Fruit fly (Drosophila melanogaster) whole organism, adult: ENCODE measurements around the gene CG1231.

Experiments used
- CG14711 ChIP-seq: fragments of 200-800 bp; sonication (Bioruptor generic); optimal IDR thresholded peaks from 2 replicates; lab custom pipeline; 2018; ENCODE audit warnings: missing biosample characterization, mild to moderate bottlenecking, missing genetic modification characterization, moderate library complexity
- CG1620 ChIP-seq: fragments of 200-800 bp; sonication (Bioruptor generic); optimal IDR thresholded peaks from 2 replicates; lab custom pipeline; 2016; ENCODE audit warnings: missing biosample characterization, missing genetic modification characterization
- Clk ChIP-seq: fragments of 200-800 bp; sonication (Bioruptor generic); optimal IDR thresholded peaks from 2 replicates; lab custom pipeline; 2017; ENCODE audit warnings: missing biosample characterization, missing genetic modification characterization
- Hr96 ChIP-seq: fragments of 200-800 bp; sonication (Bioruptor generic); optimal IDR thresholded peaks from 2 replicates; lab custom pipeline; 2016; ENCODE audit warnings: missing biosample characterization, missing genetic modification characterization
- bab1 ChIP-seq: fragments of 200-800 bp; sonication (Bioruptor generic); optimal IDR thresholded peaks from 3 replicates; lab custom pipeline; 2019; ENCODE audit warnings: missing biosample characterization, mild to moderate bottlenecking, missing genetic modification characterization, moderate library complexity
- cic ChIP-seq: fragments of 200-800 bp; sonication (Bioruptor generic); optimal IDR thresholded peaks from 2 replicates; lab custom pipeline; 2017; ENCODE audit warnings: missing biosample characterization, mild to moderate bottlenecking, missing genetic modification characterization, moderate library complexity
- kay ChIP-seq: fragments of 200-800 bp; sonication (Bioruptor generic); peaks from one replicate; lab custom pipeline; 2016; ENCODE audit warnings: missing biosample characterization, missing genetic modification characterization, borderline replicate concordance

DNA sequence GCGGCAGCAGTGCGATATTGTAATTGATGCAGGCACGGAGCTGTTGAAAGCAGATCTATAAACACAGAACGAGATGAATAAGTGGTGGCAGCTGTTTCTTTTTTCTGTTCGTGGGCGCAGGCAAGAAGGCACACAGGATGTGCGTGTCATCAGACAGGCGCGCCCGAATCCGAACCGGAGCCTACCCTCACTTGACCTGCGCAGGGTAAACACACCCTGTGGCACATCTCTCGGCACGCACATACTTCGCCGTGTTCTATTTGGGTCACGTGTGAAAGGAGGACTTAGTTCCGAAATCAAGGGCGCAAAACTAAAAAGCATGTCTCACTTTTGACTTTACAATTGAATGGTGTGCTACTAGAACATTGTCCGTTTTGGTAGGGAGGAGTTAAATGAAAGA is 34.7 kb upstream of the CG1231 start:
- TF ChIP-seq kay, result no peak
- no peak for TF ChIP-seq Hr96 (GFP tag; lab: Kevin White, UChicago)
- TF ChIP-seq CG1620 (GFP tag; lab: Kevin White, UChicago), result no peak
- no peak for TF ChIP-seq Clk (GFP tag; lab: Kevin White, UChicago)
- TF ChIP-seq CG14711 (tag; lab: Kevin White, UChicago), result no peak
- no peak for TF ChIP-seq cic (GFP tag; lab: Kevin White, UChicago)
- TF ChIP-seq bab1 (GFP tag; lab: Kevin White, UChicago), result no peak
